Worm (Caenorhabditis elegans): ENCODE results near the gene F26F2.10.

Gene F26F2.10

ce11 chrV:20605812-20606211, 11.2 kb upstream of the F26F2.10 start:
- peak; percentile 26; the same call in 1 of the 2 replicates for TF ChIP-seq zfh-2 (GFP tag; conservative IDR thresholded peaks at IDR 0.05)

- TF ChIP-seq zfh-2 (GFP tag; conservative IDR thresholded peaks at IDR 0.05): peak; percentile 84
- TF ChIP-seq egrh-3 (GFP tag; IDR thresholded peaks at IDR 0.05): peak; percentile 57; the same call in 1 of the 2 replicates
- no peak for TF ChIP-seq nfya-2 (GFP tag; IDR thresholded peaks at IDR 0.05)
- TF ChIP-seq madf-8 (GFP tag; conservative IDR thresholded peaks at IDR 0.05): no peak
- no peak for TF ChIP-seq ekl-4 (GFP tag; IDR thresholded peaks at IDR 0.05)
Measured at ce11 chrV:20604606-20605155, 10.0 kb upstream of the F26F2.10 start, which contains the start of gene ttr-57. ttr-57 (plus strand) TSS chrV:20605105.

ce11 chrV:20603014-20603413, 8.4 kb upstream of the F26F2.10 start, which contains the start of gene ttr-11:
ttr-11 (plus strand) TSS chrV:20603314.
- TF ChIP-seq B0261.1 (tag; optimal IDR thresholded peaks at IDR 0.05) (no peak), ceh-100 (GFP tag; IDR thresholded peaks at IDR 0.05) (no peak), xnd-1 (tag; optimal IDR thresholded peaks at IDR 0.05) (no peak), zim-3 (tag; optimal IDR thresholded peaks at IDR 0.05) (no peak), gei-17 (GFP tag; optimal IDR thresholded peaks at IDR 0.05) (no peak), repo-1 (tag; optimal IDR thresholded peaks at IDR 0.05) (no peak), rpc-1 (optimal IDR thresholded peaks at IDR 0.05) (no peak), rpc-1 (tag; optimal IDR thresholded peaks at IDR 0.05) (no peak), zfh-2 (GFP tag; conservative IDR thresholded peaks at IDR 0.05) (no peak), aptf-3 (GFP tag; IDR thresholded peaks at IDR 0.05) (no peak), athp-1 (tag; optimal IDR thresholded peaks at IDR 0.05) (no peak), Y79H2A.3 (GFP tag; conservative IDR thresholded peaks at IDR 0.05) (no peak), nhr-120 (GFP tag; IDR thresholded peaks at IDR 0.05) (no peak), let-526 (GFP tag; IDR thresholded peaks at IDR 0.05) (no peak), lin-26 (GFP tag; IDR thresholded peaks at IDR 0.05) (no peak), cebp-2 (GFP tag; IDR thresholded peaks at IDR 0.05) (no peak), nfya-1 (tag; optimal IDR thresholded peaks at IDR 0.05; ENCODE audit: borderline replicate concordance, insufficient read depth) (no peak)

ce11 chrV:20600704-20601103, 6.1 kb upstream of the F26F2.10 start:
- TF ChIP-seq zfh-2 (GFP tag; conservative IDR thresholded peaks at IDR 0.05) (peak; percentile 55; the same call in 1 of the 2 replicates), lag-1 (GFP tag; IDR thresholded peaks at IDR 0.05) (0 out of 2 replicates have a peak, but pooled peaks have one; percentile 75), Y79H2A.3 (GFP tag; conservative IDR thresholded peaks at IDR 0.05) (no peak)

ce11 chrV:20599795-20600194, 5.1 kb upstream of the F26F2.10 start, which contains the start of gene col-163:
col-163 (plus strand) TSS chrV:20600095.
- TF ChIP-seq tbx-9 (tag; optimal IDR thresholded peaks at IDR 0.05; ENCODE audit: borderline replicate concordance): no peak
- TF ChIP-seq Y95B8A.8 (GFP tag; IDR thresholded peaks at IDR 0.05): no peak
- TF ChIP-seq madf-3 (GFP tag; IDR thresholded peaks at IDR 0.05): no peak
- TF ChIP-seq attf-5 (GFP tag; optimal IDR thresholded peaks at IDR 0.05): no peak
- TF ChIP-seq F39B2.1 (GFP tag; IDR thresholded peaks at IDR 0.05): no peak
- TF ChIP-seq ztf-18 (tag; optimal IDR thresholded peaks at IDR 0.05): no peak
- no peak for TF ChIP-seq K11D2.4 (GFP tag; IDR thresholded peaks at IDR 0.05)
- TF ChIP-seq hmg-20 (GFP tag; IDR thresholded peaks at IDR 0.05): no peak
- no peak for TF ChIP-seq lir-1 (GFP tag; conservative IDR thresholded peaks at IDR 0.05)
- no peak for TF ChIP-seq egl-18 (GFP tag; IDR thresholded peaks at IDR 0.05)
- no peak for TF ChIP-seq aptf-2 (GFP tag; conservative IDR thresholded peaks at IDR 0.05)
- TF ChIP-seq attf-6 (GFP tag; IDR thresholded peaks at IDR 0.05): no peak
- TF ChIP-seq attf-3 (GFP tag; conservative IDR thresholded peaks at IDR 0.05): no peak
- no peak for TF ChIP-seq hrde-1 (tag; optimal IDR thresholded peaks at IDR 0.05; ENCODE audit: borderline replicate concordance)
- TF ChIP-seq tbp1 (GFP tag; optimal IDR thresholded peaks at IDR 0.05): no peak
- TF ChIP-seq nfya-1 (tag; optimal IDR thresholded peaks at IDR 0.05; ENCODE audit: borderline replicate concordance, insufficient read depth): no peak

Measured in whole organism, young adult.